Worm (Caenorhabditis elegans) whole organism, L1 larva: Measurements from ENCODE around the gene ndab-1.
A peak's percentile ranks its signal among the peaks of the same experiment; 100 is the strongest.

Source experiments
- C34B4.2 ChIP-seq: sonication (generic microtip); optimal IDR thresholded peaks from 2 replicates; lab custom pipeline; 2017; ENCODE audit warnings: mild to moderate bottlenecking, missing genetic modification characterization, missing compliant biosample characterization
- aha-1 ChIP-seq: fragments of 150-350 bp; optimal IDR thresholded peaks from 2 replicates; lab custom pipeline; 2014; ENCODE audit warnings: missing biosample characterization, missing genetic modification characterization
- alr-1 ChIP-seq: fragments of 200-800 bp; sonication (Bioruptor generic); optimal IDR thresholded peaks from 2 replicates; lab custom pipeline; 2018; ENCODE audit warnings: borderline replicate concordance, mild to moderate bottlenecking, missing genetic modification characterization, missing compliant biosample characterization
- ceh-8 ChIP-seq: fragments of 200-800 bp; sonication (Bioruptor generic); optimal IDR thresholded peaks from 2 replicates; lab custom pipeline; 2018; ENCODE audit warnings: mild to moderate bottlenecking, missing genetic modification characterization, moderate library complexity, missing compliant biosample characterization
- dpl-1 ChIP-seq, 3 experiments: fragments of 150-350 bp in 2 of 3; sonication (generic microtip) in 1 of 3; optimal IDR thresholded peaks; 2 replicates each; lab custom pipeline; 2014 to 2017; ENCODE audit warnings: missing biosample characterization in 3 of 3, missing genetic modification characterization in 3 of 3, missing genetic modification reagents in 3 of 3
- dsc-1 ChIP-seq: sonication (generic microtip); optimal IDR thresholded peaks from 2 replicates; lab custom pipeline; 2016; ENCODE audit warnings: mild to moderate bottlenecking, missing genetic modification characterization, missing compliant biosample characterization
- efl-1 ChIP-seq, 4 experiments: fragments of 150-350 bp; optimal IDR thresholded peaks in 3 of 4; peaks in 1 of 4; 1 replicate in 1 of 4; 2 replicates in 3 of 4; lab custom pipeline; 2014; ENCODE audit warnings: missing biosample characterization in 2 of 4, missing genetic modification characterization in 2 of 4, missing genetic modification reagents in 2 of 4
- ets-5 ChIP-seq: fragments of 200-800 bp; sonication (Bioruptor generic); IDR thresholded peaks from 2 replicates; pipeline ENCODE4 v1.3.6; 2022; ENCODE audit warnings: missing genetic modification characterization, missing compliant biosample characterization
- fkh-10 ChIP-seq: sonication (generic microtip); optimal IDR thresholded peaks from 2 replicates; lab custom pipeline; 2017; ENCODE audit warnings: missing biosample characterization, missing genetic modification reagents, missing genetic modification characterization
- fkh-4 ChIP-seq: sonication (generic microtip); optimal IDR thresholded peaks from 2 replicates; lab custom pipeline; 2016; ENCODE audit warnings: missing compliant biosample characterization, missing genetic modification characterization, borderline replicate concordance
- fkh-8 ChIP-seq: sonication (generic microtip); optimal IDR thresholded peaks from 2 replicates; lab custom pipeline; 2016; ENCODE audit warnings: mild to moderate bottlenecking, missing genetic modification characterization, missing compliant biosample characterization
- fos-1 ChIP-seq: fragments of 150-350 bp; optimal IDR thresholded peaks from 2 replicates; lab custom pipeline; 2014; ENCODE audit warnings: missing biosample characterization, missing genetic modification characterization
- hlh-17 ChIP-seq: fragments of 200-800 bp; sonication (Bioruptor generic); optimal IDR thresholded peaks from 2 replicates; lab custom pipeline; 2018; ENCODE audit warnings: missing genetic modification characterization, mild to moderate bottlenecking, missing compliant biosample characterization, moderate library complexity, borderline replicate concordance
- hpl-2 ChIP-seq: fragments of 150-350 bp; optimal IDR thresholded peaks from 2 replicates; lab custom pipeline; 2014; ENCODE audit warnings: missing biosample characterization, missing genetic modification reagents, missing genetic modification characterization
- irx-1 ChIP-seq: sonication (generic microtip); optimal IDR thresholded peaks from 2 replicates; lab custom pipeline; 2016; ENCODE audit warnings: missing genetic modification characterization, missing compliant biosample characterization
- lin-14 ChIP-seq: fragments of 200-800 bp; sonication (Bioruptor generic); optimal IDR thresholded peaks from 2 replicates; lab custom pipeline; 2018; ENCODE audit warnings: mild to moderate bottlenecking, missing genetic modification characterization, moderate library complexity, missing compliant biosample characterization
- lin-35 ChIP-seq, 2 experiments: fragments of 150-350 bp; optimal IDR thresholded peaks; 2 replicates each; lab custom pipeline; 2014; ENCODE audit warnings: missing biosample characterization in 2 of 2, missing genetic modification characterization in 2 of 2, missing genetic modification reagents in 2 of 2
- lir-3 ChIP-seq: sonication (generic microtip); optimal IDR thresholded peaks from 2 replicates; lab custom pipeline; 2016; ENCODE audit warnings: mild to moderate bottlenecking, missing genetic modification characterization, moderate library complexity, missing compliant biosample characterization; ENCODE audit not compliant: poor library complexity
- mab-9 ChIP-seq: fragments of 200-800 bp; sonication (Bioruptor generic); IDR thresholded peaks from 2 replicates; pipeline ENCODE4 v1.3.6; 2022; ENCODE audit warnings: missing genetic modification reagents, missing genetic modification characterization, missing compliant biosample characterization
- mdl-1 ChIP-seq, 2 experiments: fragments of 150-350 bp; optimal IDR thresholded peaks; 2 replicates each; lab custom pipeline; 2014 to 2017; ENCODE audit warnings: missing biosample characterization in 2 of 2, missing genetic modification characterization in 2 of 2, inconsistent platforms in 1 of 2
- mef-2 ChIP-seq: fragments of 150-350 bp; optimal IDR thresholded peaks from 2 replicates; lab custom pipeline; 2014; ENCODE audit warnings: missing biosample characterization, missing genetic modification characterization
- nhr-11 ChIP-seq: fragments of 150-350 bp; optimal IDR thresholded peaks from 2 replicates; lab custom pipeline; 2014; ENCODE audit warnings: missing biosample characterization, missing genetic modification characterization
- nhr-20 ChIP-seq: sonication (generic microtip); optimal IDR thresholded peaks from 2 replicates; lab custom pipeline; 2016; ENCODE audit warnings: mild to moderate bottlenecking, missing genetic modification characterization, missing compliant biosample characterization
- nhr-71 ChIP-seq: sonication (generic microtip); optimal IDR thresholded peaks from 2 replicates; lab custom pipeline; 2016; ENCODE audit warnings: mild to moderate bottlenecking, missing genetic modification characterization, moderate library complexity, missing compliant biosample characterization
- nhr-76 ChIP-seq: sonication (generic microtip); optimal IDR thresholded peaks from 2 replicates; lab custom pipeline; 2017; ENCODE audit warnings: missing biosample characterization, missing genetic modification characterization
- nhr-77 ChIP-seq: fragments of 150-350 bp; optimal IDR thresholded peaks from 2 replicates; lab custom pipeline; 2014; ENCODE audit warnings: missing biosample characterization, missing genetic modification characterization
- nhr-85 ChIP-seq: sonication (generic microtip); peaks from one replicate; lab custom pipeline; 2016; ENCODE audit warnings: missing genetic modification characterization, inconsistent platforms, missing compliant biosample characterization
- nhr-90 ChIP-seq: sonication (generic microtip); optimal IDR thresholded peaks from 2 replicates; lab custom pipeline; 2016; ENCODE audit warnings: mild to moderate bottlenecking, missing genetic modification characterization, missing compliant biosample characterization; ENCODE audit not compliant: poor library complexity
- pax-3 ChIP-seq: fragments of 200-800 bp; sonication (Bioruptor generic); optimal IDR thresholded peaks from 2 replicates; lab custom pipeline; 2018; ENCODE audit warnings: mild to moderate bottlenecking, missing genetic modification characterization, moderate library complexity, missing compliant biosample characterization
- pqm-1 ChIP-seq: sonication (generic microtip); optimal IDR thresholded peaks from 3 replicates; lab custom pipeline; 2017; ENCODE audit warnings: missing biosample characterization, missing genetic modification characterization
- rnt-1 ChIP-seq: sonication (generic microtip); optimal IDR thresholded peaks from 2 replicates; lab custom pipeline; 2016; ENCODE audit warnings: mild to moderate bottlenecking, missing genetic modification characterization, moderate library complexity, missing compliant biosample characterization
- skn-1 ChIP-seq: fragments of 150-350 bp; optimal IDR thresholded peaks from 2 replicates; lab custom pipeline; 2014; ENCODE audit warnings: missing biosample characterization, missing genetic modification characterization
- sptf-1 ChIP-seq: fragments of 150-350 bp; optimal IDR thresholded peaks from 2 replicates; lab custom pipeline; 2014; ENCODE audit warnings: missing biosample characterization, missing genetic modification characterization
- swsn-7 ChIP-seq: sonication (generic microtip); optimal IDR thresholded peaks from 2 replicates; lab custom pipeline; 2016; ENCODE audit warnings: missing genetic modification characterization, missing compliant biosample characterization
- tbx-2 ChIP-seq: sonication (generic microtip); optimal IDR thresholded peaks from 2 replicates; lab custom pipeline; 2016; ENCODE audit warnings: missing genetic modification characterization, missing compliant biosample characterization
- tlp-1 ChIP-seq: fragments of 150-350 bp; optimal IDR thresholded peaks from 2 replicates; lab custom pipeline; 2014; ENCODE audit warnings: missing biosample characterization, missing genetic modification characterization
- unc-130 ChIP-seq: fragments of 150-350 bp; optimal IDR thresholded peaks from 2 replicates; lab custom pipeline; 2017; ENCODE audit warnings: missing biosample characterization, missing genetic modification characterization, inconsistent platforms
- unc-30 ChIP-seq: sonication (generic microtip); optimal IDR thresholded peaks from 2 replicates; lab custom pipeline; 2017; ENCODE audit warnings: missing biosample characterization, missing genetic modification characterization
- unc-62 ChIP-seq: fragments of 150-350 bp; optimal IDR thresholded peaks from 2 replicates; lab custom pipeline; 2014; ENCODE audit warnings: missing biosample characterization, missing genetic modification reagents, missing genetic modification characterization
- unc-86 ChIP-seq: sonication (generic microtip); optimal IDR thresholded peaks from 2 replicates; lab custom pipeline; 2016; ENCODE audit warnings: missing genetic modification characterization, missing compliant biosample characterization
- zag-1 ChIP-seq: fragments of 150-350 bp; optimal IDR thresholded peaks from 2 replicates; lab custom pipeline; 2014; ENCODE audit warnings: missing biosample characterization, missing genetic modification characterization
- zip-4 ChIP-seq: fragments of 200-800 bp; sonication (Bioruptor generic); optimal IDR thresholded peaks from 2 replicates; lab custom pipeline; 2018; ENCODE audit warnings: mild to moderate bottlenecking, missing genetic modification characterization, moderate library complexity, missing compliant biosample characterization

Gene ndab-1

ce11 chrIII:11920187-11920785 is 4.8 kb upstream of the ndab-1 start, which contains the start of the genes ccf-1 and trap-4 (continued):
- TF ChIP-seq alr-1 (tag; lab: Kevin White, UChicago) (no peak), nhr-76 (tag; lab: Kevin White, UChicago) (no peak), fkh-10 (GFP tag; lab: Kevin White, UChicago) (no peak), nhr-77 (peak; percentile 42), zag-1 (tag; lab: Kevin White, UChicago) (no peak), unc-62 (GFP tag; lab: Kevin White, UChicago) (no peak), fkh-8 (tag; lab: Kevin White, UChicago) (peak; percentile 7), tlp-1 (tag; lab: Kevin White, UChicago) (no peak), pax-3 (no peak), fkh-4 (tag; lab: Kevin White, UChicago) (no peak), lin-14 (no peak), nhr-20 (tag; lab: Kevin White, UChicago) (peak; percentile 46), skn-1 (tag; lab: Kevin White, UChicago) (peak; percentile 44), swsn-7 (peak; percentile 6), ceh-8 (GFP tag; lab: Kevin White, UChicago) (no peak), nhr-71 (tag; lab: Kevin White, UChicago) (peak; percentile 58), nhr-11 (no peak), dsc-1 (peak; percentile 35), lir-3 (tag; lab: Kevin White, UChicago) (no peak), mef-2 (no peak), unc-30 (no peak), unc-86 (tag; lab: Kevin White, UChicago) (no peak), pqm-1 (no peak), unc-130 (tag; lab: Kevin White, UChicago) (peak; percentile 13), C34B4.2 (no peak), aha-1 (tag; lab: Kevin White, UChicago) (no peak), irx-1 (tag; lab: Kevin White, UChicago) (no peak)

- peak; percentile 23 for TF ChIP-seq nhr-90 (tag; lab: Kevin White, UChicago)
- no peak for TF ChIP-seq dsc-1
- TF ChIP-seq nhr-85 (tag; lab: Kevin White, UChicago), result peak; percentile 50
- TF ChIP-seq rnt-1 (tag; lab: Kevin White, UChicago), result peak; percentile 9
- no peak for TF ChIP-seq lin-35 (GFP tag; optimal IDR thresholded peaks at IDR 0.05; lab: Kevin White, UChicago)
- TF ChIP-seq zip-4 (GFP tag; lab: Kevin White, UChicago), result no peak
- peak; percentile 2 for TF ChIP-seq irx-1 (tag; lab: Kevin White, UChicago)
- TF ChIP-seq dpl-1 (GFP tag; optimal IDR thresholded peaks at IDR 0.05; lab: Kevin White, UChicago), result peak in 1 of 3 experiments; percentile 0
- TF ChIP-seq efl-1 (optimal IDR thresholded peaks at IDR 0.05; lab: Kevin White, UChicago), result no peak
- TF ChIP-seq efl-1 (GFP tag; optimal IDR thresholded peaks at IDR 0.05 in 1 of 2; lab: Kevin White, UChicago), result peak in 1 of 2 experiments; percentile 90
- TF ChIP-seq, all 84 proteins: peak for 6
Measured at ce11 chrIII:11918247-11918769, 2.8 kb upstream of the ndab-1 start, which contains the start of gene znf-593. Gene znf-593, minus strand, starts transcription at chrIII:11918719.

- TF ChIP-seq hlh-17 (GFP tag; lab: Kevin White, UChicago), result no peak
- TF ChIP-seq tbx-2 (tag; lab: Kevin White, UChicago), result no peak
- TF ChIP-seq fos-1 (tag; lab: Kevin White, UChicago), result no peak
- no peak for TF ChIP-seq aha-1 (tag; lab: Kevin White, UChicago)
- no peak for TF ChIP-seq mdl-1 (tag; optimal IDR thresholded peaks at IDR 0.05; lab: Kevin White, UChicago)
- no peak for TF ChIP-seq nhr-11
- TF ChIP-seq hpl-2 (GFP tag; lab: Kevin White, UChicago), result no peak
- TF ChIP-seq mab-9 (GFP tag; lab: Robert Waterston, UW), result no peak
- TF ChIP-seq sptf-1, result no peak
- no peak for TF ChIP-seq fkh-10 (GFP tag; lab: Kevin White, UChicago)
- no peak for TF ChIP-seq nhr-77
- no peak for TF ChIP-seq ets-5 (GFP tag; lab: Robert Waterston, UW)
Measured at ce11 chrIII:11917525-11917924, 2.0 kb upstream of the ndab-1 start.
